Worm (Caenorhabditis elegans): Measurements from ENCODE around the gene C04E12.4.

C04E12.4 gene

ce11 chrV:3362475-3362874 is at the start of gene C04E12.4:
Gene C04E12.4, plus strand, starts transcription at chrV:3362775.
- TF ChIP-seq unc-62 (GFP tag; optimal IDR thresholded peaks at IDR 0.05): no peak

- TF ChIP-seq unc-62 (GFP tag; optimal IDR thresholded peaks at IDR 0.05): no peak
Observed at ce11 chrV:3315308-3315707, 47.3 kb upstream of the C04E12.4 start, which contains the start of gene arrd-19. Gene arrd-19, minus strand, starts transcription at chrV:3315516.

ce11 chrV:3316108-3316507 is 46.5 kb upstream of the C04E12.4 start, which contains the start of gene F35F10.1:
Gene F35F10.1, plus strand, starts transcription at chrV:3316307.
- no peak for TF ChIP-seq unc-62 (GFP tag; optimal IDR thresholded peaks at IDR 0.05)

ce11 chrV:3318975-3319374 is 43.6 kb upstream of the C04E12.4 start, which contains the start of gene F35F10.13:
Gene F35F10.13, minus strand, starts transcription at chrV:3319075.
- no peak for TF ChIP-seq unc-62 (GFP tag; optimal IDR thresholded peaks at IDR 0.05)

ce11 chrV:3320005-3320404 is 42.6 kb upstream of the C04E12.4 start, which contains the start of gene F35F10.14:
Gene F35F10.14, minus strand, starts transcription at chrV:3320105.
- TF ChIP-seq unc-62 (GFP tag; optimal IDR thresholded peaks at IDR 0.05): no peak

- no peak for TF ChIP-seq unc-62 (GFP tag; optimal IDR thresholded peaks at IDR 0.05)
Observed at ce11 chrV:3320432-3320831, 42.1 kb upstream of the C04E12.4 start, which contains the start of gene C17B7.14. Gene C17B7.14, minus strand, starts transcription at chrV:3320532.

- TF ChIP-seq unc-62 (GFP tag; optimal IDR thresholded peaks at IDR 0.05): no peak
Observed at ce11 chrV:3324178-3324577, 38.4 kb upstream of the C04E12.4 start, which contains the start of gene C17B7.8. Gene C17B7.8, minus strand, starts transcription at chrV:3324278.

ce11 chrV:3332023-3332422 is 30.6 kb upstream of the C04E12.4 start, which contains the start of gene C17B7.9:
Gene C17B7.9, minus strand, starts transcription at chrV:3332123.
- no peak for TF ChIP-seq unc-62 (GFP tag; optimal IDR thresholded peaks at IDR 0.05)

- TF ChIP-seq unc-62 (GFP tag; optimal IDR thresholded peaks at IDR 0.05): no peak
Observed at ce11 chrV:3333334-3333733, 29.2 kb upstream of the C04E12.4 start, which contains the start of gene C17B7.5. Gene C17B7.5, plus strand, starts transcription at chrV:3333634.

- TF ChIP-seq unc-62 (GFP tag; optimal IDR thresholded peaks at IDR 0.05): no peak
Observed at ce11 chrV:3339009-3339408, 23.6 kb upstream of the C04E12.4 start, which contains the start of gene C17B7.4. Gene C17B7.4, plus strand, starts transcription at chrV:3339309.

- TF ChIP-seq unc-62 (GFP tag; optimal IDR thresholded peaks at IDR 0.05): no peak
Observed at ce11 chrV:3341906-3342305, 20.7 kb upstream of the C04E12.4 start, which contains the start of gene C17B7.10. Gene C17B7.10, minus strand, starts transcription at chrV:3342006.

ce11 chrV:3342504-3342903 is 20.1 kb upstream of the C04E12.4 start, which contains the start of gene C17B7.3:
Gene C17B7.3, plus strand, starts transcription at chrV:3342804.
- no peak for TF ChIP-seq unc-62 (GFP tag; optimal IDR thresholded peaks at IDR 0.05)

ce11 chrV:3344001-3344400 is 18.6 kb upstream of the C04E12.4 start:
- no peak for TF ChIP-seq unc-62 (GFP tag; optimal IDR thresholded peaks at IDR 0.05)

ce11 chrV:3346434-3347019 is 16.0 kb upstream of the C04E12.4 start, which contains the start of gene fbxa-65:
Gene fbxa-65, minus strand, starts transcription at chrV:3346484.
- no peak for TF ChIP-seq unc-62 (GFP tag; optimal IDR thresholded peaks at IDR 0.05)

ce11 chrV:3347486-3347885 is 15.1 kb upstream of the C04E12.4 start:
- TF ChIP-seq unc-62 (GFP tag; optimal IDR thresholded peaks at IDR 0.05): no peak

ce11 chrV:3349877-3350276 is 12.7 kb upstream of the C04E12.4 start, which contains the start of gene C17B7.15:
Gene C17B7.15, plus strand, starts transcription at chrV:3350177.
- TF ChIP-seq unc-62 (GFP tag; optimal IDR thresholded peaks at IDR 0.05): no peak

- TF ChIP-seq unc-62 (GFP tag; optimal IDR thresholded peaks at IDR 0.05): no peak
Observed at ce11 chrV:3351266-3351665, 11.3 kb upstream of the C04E12.4 start, which contains the start of gene str-63. Gene str-63, plus strand, starts transcription at chrV:3351566.
